Fruit fly (Drosophila melanogaster): Measurements from ENCODE around the gene Herp.

Gene Herp

DNA sequence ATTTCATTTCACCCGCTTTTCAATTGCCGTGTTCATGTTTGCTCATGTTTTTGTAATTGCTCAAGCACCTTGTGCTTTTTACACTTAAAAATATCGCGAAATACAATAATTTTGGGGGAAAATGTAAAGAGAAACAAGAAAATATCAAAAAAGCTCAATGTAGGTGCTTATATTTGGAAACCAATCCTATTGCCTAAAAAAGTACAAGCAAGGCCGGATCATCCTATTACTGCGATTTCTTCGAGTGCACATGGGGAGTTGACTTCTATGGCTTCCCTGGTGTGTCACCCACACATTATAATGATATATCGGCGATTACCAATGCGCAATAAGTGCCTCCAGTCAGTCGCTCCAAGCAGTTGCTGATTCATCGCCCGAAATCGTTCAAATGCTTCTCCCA is 41.4 kb upstream of the Herp start (continued):
- TF ChIP-seq cato (GFP tag; optimal IDR thresholded peaks at IDR 0.05; ENCODE audit: borderline replicate concordance) (no peak), Sox100B (GFP tag; optimal IDR thresholded peaks at IDR 0.05) (no peak), CkIIα-i1 (GFP tag; IDR thresholded peaks at IDR 0.05) (no peak), gem (tag; optimal IDR thresholded peaks at IDR 0.05) (peak; percentile 24), Dad (GFP tag; optimal IDR thresholded peaks at IDR 0.05) (no peak), CG17361 (GFP tag; IDR thresholded peaks at IDR 0.05) (no peak), CG7357 (GFP tag; IDR thresholded peaks at IDR 0.05) (no peak), Sin3A (optimal IDR thresholded peaks at IDR 0.05) (no peak), CG17912 (GFP tag; optimal IDR thresholded peaks at IDR 0.05) (no peak), mam (GFP tag; optimal IDR thresholded peaks at IDR 0.05) (no peak), dan (GFP tag; IDR thresholded peaks at IDR 0.05) (no peak), Hmr (GFP tag; optimal IDR thresholded peaks at IDR 0.05) (peak; percentile 11), crp (GFP tag; optimal IDR thresholded peaks at IDR 0.05) (no peak), CG18599 (GFP tag; optimal IDR thresholded peaks at IDR 0.05) (peak; percentile 7), Elba2 (GFP tag; optimal IDR thresholded peaks at IDR 0.05) (no peak), CG8944 (GFP tag; optimal IDR thresholded peaks at IDR 0.05) (no peak), CG14050 (GFP tag; IDR thresholded peaks at IDR 0.05) (no peak), Doc3 (GFP tag; IDR thresholded peaks at IDR 0.05; ENCODE audit: partially characterized antibody) (no peak), CG32532 (GFP tag; IDR thresholded peaks at IDR 0.05) (0 out of 2 replicates have a peak, but pooled peaks have one; percentile 8), CG42726 (GFP tag; IDR thresholded peaks at IDR 0.05; ENCODE audit: partially characterized antibody) (no peak), CG8478 (optimal IDR thresholded peaks at IDR 0.05) (no peak), nerfin-1 (tag; optimal IDR thresholded peaks at IDR 0.05) (no peak), Dp (GFP tag; optimal IDR thresholded peaks at IDR 0.05) (no peak), ac (GFP tag; optimal IDR thresholded peaks at IDR 0.05) (no peak), YL-1 (GFP tag; optimal IDR thresholded peaks at IDR 0.05) (no peak), zen (tag; optimal IDR thresholded peaks at IDR 0.05) (no peak), Fer1 (GFP tag; optimal IDR thresholded peaks at IDR 0.05) (no peak), gro (GFP tag; optimal IDR thresholded peaks at IDR 0.05) (no peak), hth (optimal IDR thresholded peaks at IDR 0.05) (no peak), toy (GFP tag; IDR thresholded peaks at IDR 0.05) (no peak), ham (GFP tag; IDR thresholded peaks at IDR 0.05) (no peak), CG18764 (GFP tag; optimal IDR thresholded peaks at IDR 0.05) (no peak), bowl (GFP tag; IDR thresholded peaks at IDR 0.05) (no peak), trem (tag; optimal IDR thresholded peaks at IDR 0.05) (no peak), croc (GFP tag; conservative IDR thresholded peaks at IDR 0.05) (no peak), CG16815 (GFP tag; optimal IDR thresholded peaks at IDR 0.05) (no peak), unc-4 (GFP tag; IDR thresholded peaks at IDR 0.05; ENCODE audit: partially characterized antibody) (no peak), Antp (GFP tag; optimal IDR thresholded peaks at IDR 0.05) (no peak), fd3F (GFP tag; optimal IDR thresholded peaks at IDR 0.05) (no peak), CG5953 (GFP tag; IDR thresholded peaks at IDR 0.05) (no peak), lov (optimal IDR thresholded peaks at IDR 0.05) (no peak), lov (GFP tag; IDR thresholded peaks at IDR 0.05) (no peak), Hr51 (GFP tag; optimal IDR thresholded peaks at IDR 0.05) (peak in 1 of 2 experiments; percentile 12), Ptx1 (GFP tag; IDR thresholded peaks at IDR 0.05) (0 out of 2 replicates have a peak, but pooled peaks have one; percentile 30), CG4424 (GFP tag; optimal IDR thresholded peaks at IDR 0.05) (no peak), CG18011 (GFP tag; optimal IDR thresholded peaks at IDR 0.05) (no peak), CG1024 (GFP tag; IDR thresholded peaks at IDR 0.05) (no peak), MBD-R2 (GFP tag; IDR thresholded peaks at IDR 0.05) (no peak)
